Fruit fly (Drosophila melanogaster) whole organism: Measurements from ENCODE around the gene Naa60.

Experiments
- CG8478 ChIP-seq: fragments of >200 bp; optimal IDR thresholded peaks from 2 replicates; lab custom pipeline; 2018; ENCODE audit warnings: inconsistent platforms
- EcR ChIP-seq, 2 experiments: fragments of >200 bp; optimal IDR thresholded peaks; 2 replicates each; lab custom pipeline; 2017; ENCODE audit warnings: missing biosample characterization in 2 of 2, missing genetic modification characterization in 2 of 2, missing genetic modification reagents in 2 of 2
- usp ChIP-seq: fragments of >200 bp; optimal IDR thresholded peaks from 2 replicates; lab custom pipeline; 2017; ENCODE audit warnings: missing biosample characterization, missing genetic modification characterization, mixed read lengths

- no peak for TF ChIP-seq usp
- TF ChIP-seq EcR (GFP tag; optimal IDR thresholded peaks at IDR 0.05; lab: Kevin White, UChicago), result no peak
- no peak for TF ChIP-seq CG8478 (lab: Kevin White, UChicago)
Measured at dm6 chr3L:9714537-9715144, 12.1 kb upstream of the Naa60 start.
